Fruit fly (Drosophila melanogaster): ENCODE results near the gene Cont.

DNA sequence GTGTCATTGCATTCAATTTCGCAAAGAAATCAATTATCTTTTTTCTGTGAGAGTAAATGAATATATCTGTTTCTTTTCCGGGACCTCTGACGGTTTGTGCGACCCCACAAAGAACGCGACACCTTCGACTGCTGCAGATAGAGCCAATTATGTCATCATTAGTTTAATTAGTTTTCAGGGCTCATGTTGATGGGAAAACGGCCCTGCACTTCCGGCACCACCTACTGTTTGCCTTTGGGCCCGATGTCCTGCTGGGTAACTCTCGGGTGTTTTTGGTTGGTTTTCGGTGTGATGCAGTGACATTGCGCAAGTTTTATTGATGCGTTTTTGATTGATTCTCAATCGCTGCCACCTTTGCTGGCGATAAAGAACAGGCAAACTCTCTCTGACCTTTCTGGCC is 40.9 kb upstream of the Cont start:
- TF ChIP-seq EcR (GFP tag; optimal IDR thresholded peaks at IDR 0.05) = no peak
- no peak for TF ChIP-seq gl (tag; optimal IDR thresholded peaks at IDR 0.05)
- no peak for TF ChIP-seq Ets98B (GFP tag; IDR thresholded peaks at IDR 0.05)
- TF ChIP-seq CG17806 (tag; optimal IDR thresholded peaks at IDR 0.05) = no peak
- no peak for TF ChIP-seq CG34367 (tag; optimal IDR thresholded peaks at IDR 0.05)
- TF ChIP-seq CG10348 (GFP tag; IDR thresholded peaks at IDR 0.05) = no peak
- TF ChIP-seq rn (GFP tag; IDR thresholded peaks at IDR 0.05) = no peak
- no peak for TF ChIP-seq Pif1A (GFP tag; optimal IDR thresholded peaks at IDR 0.05)
- TF ChIP-seq CG4496 (GFP tag; IDR thresholded peaks at IDR 0.05) = no peak
- no peak for TF ChIP-seq Snoo (tag; optimal IDR thresholded peaks at IDR 0.05)
- no peak for TF ChIP-seq CG14655 (GFP tag; optimal IDR thresholded peaks at IDR 0.05)
- no peak for TF ChIP-seq Pif1B (GFP tag; optimal IDR thresholded peaks at IDR 0.05)
- TF ChIP-seq CG12605 (GFP tag; IDR thresholded peaks at IDR 0.05) = no peak
- no peak for TF ChIP-seq D1 (tag; optimal IDR thresholded peaks at IDR 0.05)

Data from whole organism, pupa.